Worm (Caenorhabditis elegans) whole organism, L2 larva: ENCODE measurements around the gene W10G11.1.

ENCODE experiments used
- C34F6.9 ChIP-seq: fragments of 150-350 bp; optimal IDR thresholded peaks from 2 replicates; lab custom pipeline; 2014; ENCODE audit warnings: missing biosample characterization, missing genetic modification characterization
- F13H6.1 ChIP-seq: sonication (generic microtip); optimal IDR thresholded peaks from 2 replicates; lab custom pipeline; 2016; ENCODE audit warnings: missing genetic modification characterization, missing compliant biosample characterization
- R02D3.7 ChIP-seq: fragments of 150-350 bp; optimal IDR thresholded peaks from 2 replicates; lab custom pipeline; 2014; ENCODE audit warnings: missing biosample characterization, missing genetic modification characterization
- Y55F3AM.14 ChIP-seq: fragments of 200-800 bp; sonication (Bioruptor generic); optimal IDR thresholded peaks from 2 replicates; lab custom pipeline; 2018; ENCODE audit warnings: mild to moderate bottlenecking, missing genetic modification characterization, missing compliant biosample characterization
- alr-1 ChIP-seq: fragments of 150-350 bp; optimal IDR thresholded peaks from 2 replicates; lab custom pipeline; 2014; ENCODE audit warnings: missing biosample characterization, missing genetic modification characterization
- aly-2 ChIP-seq: fragments of 150-350 bp; optimal IDR thresholded peaks from 2 replicates; lab custom pipeline; 2014; ENCODE audit warnings: missing biosample characterization, missing genetic modification characterization
- ama-1 ChIP-seq: fragments of 150-350 bp; optimal IDR thresholded peaks from 2 replicates; lab custom pipeline; 2018; ENCODE audit warnings: inconsistent platforms
- ceh-16 ChIP-seq: fragments of 150-350 bp; optimal IDR thresholded peaks from 2 replicates; lab custom pipeline; 2014; ENCODE audit warnings: missing biosample characterization, missing genetic modification characterization
- ceh-82 ChIP-seq: fragments of 150-350 bp; optimal IDR thresholded peaks from 2 replicates; lab custom pipeline; 2014; ENCODE audit warnings: missing biosample characterization, missing genetic modification characterization
- crh-2 ChIP-seq: sonication (generic microtip); optimal IDR thresholded peaks from 2 replicates; lab custom pipeline; 2017; ENCODE audit warnings: missing biosample characterization, missing genetic modification characterization
- elt-1 ChIP-seq: fragments of 150-350 bp; optimal IDR thresholded peaks from 2 replicates; lab custom pipeline; 2014; ENCODE audit warnings: missing biosample characterization, missing genetic modification characterization
- elt-3 ChIP-seq: sonication (generic microtip); optimal IDR thresholded peaks from 2 replicates; lab custom pipeline; 2017; ENCODE audit warnings: missing biosample characterization, missing genetic modification characterization
- lin-39 ChIP-seq: fragments of 150-350 bp; optimal IDR thresholded peaks from 2 replicates; lab custom pipeline; 2014; ENCODE audit warnings: missing biosample characterization, missing genetic modification reagents, missing genetic modification characterization
- lsy-2 ChIP-seq, 2 experiments: fragments of 150-350 bp in 1 of 2; sonication (generic microtip) in 1 of 2; optimal IDR thresholded peaks; 2 replicates each; lab custom pipeline; 2014 to 2017; ENCODE audit warnings: missing biosample characterization in 2 of 2, missing genetic modification characterization in 2 of 2
- mab-5 ChIP-seq: fragments of 150-350 bp; optimal IDR thresholded peaks from 2 replicates; lab custom pipeline; 2014; ENCODE audit warnings: missing biosample characterization, missing genetic modification characterization
- mdl-1 ChIP-seq, 2 experiments: fragments of 150-350 bp in 1 of 2; sonication (generic microtip) in 1 of 2; optimal IDR thresholded peaks; 2 replicates each; lab custom pipeline; 2017; ENCODE audit warnings: missing biosample characterization in 2 of 2, missing genetic modification characterization in 2 of 2
- nhr-10 ChIP-seq: sonication (generic microtip); optimal IDR thresholded peaks from 2 replicates; lab custom pipeline; 2017; ENCODE audit warnings: missing biosample characterization, missing genetic modification characterization
- nhr-12 ChIP-seq: fragments of 150-350 bp; optimal IDR thresholded peaks from 2 replicates; lab custom pipeline; 2014; ENCODE audit warnings: missing biosample characterization, missing genetic modification characterization
- nhr-129 ChIP-seq: fragments of 150-350 bp; optimal IDR thresholded peaks from 2 replicates; lab custom pipeline; 2014; ENCODE audit warnings: missing biosample characterization, missing genetic modification characterization
- nhr-21 ChIP-seq: fragments of 150-350 bp; optimal IDR thresholded peaks from 2 replicates; lab custom pipeline; 2014; ENCODE audit warnings: missing biosample characterization, missing genetic modification characterization
- nhr-237 ChIP-seq: fragments of 150-350 bp; optimal IDR thresholded peaks from 2 replicates; lab custom pipeline; 2014; ENCODE audit warnings: missing biosample characterization, missing genetic modification characterization
- nhr-25 ChIP-seq: fragments of 150-350 bp; sonication (generic microtip); optimal IDR thresholded peaks from 3 replicates; lab custom pipeline; 2014; ENCODE audit warnings: missing biosample characterization, missing genetic modification characterization
- nhr-6 ChIP-seq: fragments of 150-350 bp; optimal IDR thresholded peaks from 2 replicates; lab custom pipeline; 2014; ENCODE audit warnings: missing biosample characterization, missing genetic modification characterization
- nhr-77 ChIP-seq: fragments of 150-350 bp; optimal IDR thresholded peaks from 2 replicates; lab custom pipeline; 2014; ENCODE audit warnings: missing biosample characterization, missing genetic modification characterization
- sem-4 ChIP-seq: fragments of 150-350 bp; optimal IDR thresholded peaks from 2 replicates; lab custom pipeline; 2014; ENCODE audit warnings: missing biosample characterization, missing genetic modification reagents, missing genetic modification characterization
- skn-1 ChIP-seq: sonication (generic microtip); optimal IDR thresholded peaks from 2 replicates; lab custom pipeline; 2017; ENCODE audit warnings: missing biosample characterization, missing genetic modification characterization
- sma-3 ChIP-seq: sonication (generic microtip); optimal IDR thresholded peaks from 2 replicates; lab custom pipeline; 2016; ENCODE audit warnings: missing genetic modification reagents, missing genetic modification characterization, missing compliant biosample characterization
- sma-9 ChIP-seq, 2 experiments: fragments of 150-350 bp in 1 of 2; sonication (generic microtip) in 1 of 2; optimal IDR thresholded peaks; 2 replicates each; lab custom pipeline; 2014 to 2016; ENCODE audit warnings: missing genetic modification characterization in 2 of 2, mild to moderate bottlenecking in 1 of 2, missing biosample characterization in 1 of 2, missing compliant biosample characterization in 1 of 2, missing genetic modification reagents in 1 of 2, moderate library complexity in 1 of 2
- snpc-4 ChIP-seq: fragments of 150-350 bp; optimal IDR thresholded peaks from 2 replicates; lab custom pipeline; 2014; ENCODE audit warnings: missing biosample characterization, missing genetic modification characterization
- unc-39 ChIP-seq: fragments of 150-350 bp; optimal IDR thresholded peaks from 2 replicates; lab custom pipeline; 2014; ENCODE audit warnings: missing biosample characterization, missing genetic modification characterization
- unc-62 ChIP-seq: fragments of 150-350 bp; optimal IDR thresholded peaks from 2 replicates; lab custom pipeline; 2014; ENCODE audit warnings: missing biosample characterization, missing genetic modification reagents, missing genetic modification characterization
- zag-1 ChIP-seq: fragments of 150-350 bp; optimal IDR thresholded peaks from 2 replicates; lab custom pipeline; 2014; ENCODE audit warnings: missing biosample characterization, missing genetic modification characterization
- ztf-11 ChIP-seq: sonication (generic microtip); optimal IDR thresholded peaks from 2 replicates; lab custom pipeline; 2017; ENCODE audit warnings: missing biosample characterization, missing genetic modification characterization

Gene W10G11.1

DNA sequence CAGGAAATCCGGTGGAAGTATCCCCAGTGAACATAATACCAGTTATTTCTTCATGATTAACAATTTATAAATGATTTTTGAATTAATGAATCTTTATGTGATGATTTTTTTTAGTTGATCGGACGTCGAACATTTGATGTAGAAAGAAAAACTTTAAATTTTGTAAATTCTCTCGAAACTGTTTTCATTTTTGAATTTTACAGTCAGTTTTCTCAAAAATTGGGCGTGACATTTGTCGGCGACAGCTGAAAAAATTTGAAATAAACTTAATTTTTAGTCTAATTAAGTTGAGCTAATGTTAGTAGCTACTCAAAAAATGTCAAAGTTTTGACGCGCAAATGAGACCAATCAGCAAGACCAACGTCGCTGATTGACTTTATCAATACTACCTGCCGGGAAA is 22.9 kb upstream of the W10G11.1 start, which contains the start of gene srh-60:
TSS of gene srh-60 (plus strand) at position 301 of the 400 bp plus-strand sequence.
- no peak for TF ChIP-seq elt-1 (tag; lab: Kevin White, UChicago)
- TF ChIP-seq mab-5 (tag; lab: Kevin White, UChicago): no peak
- no peak for TF ChIP-seq sem-4
- no peak for TF ChIP-seq nhr-10
- TF ChIP-seq ceh-82 (tag; lab: Kevin White, UChicago): no peak
- TF ChIP-seq zag-1 (tag; lab: Kevin White, UChicago): no peak
- no peak for TF ChIP-seq aly-2 (tag; lab: Kevin White, UChicago)
- no peak for TF ChIP-seq lsy-2 (tag; optimal IDR thresholded peaks at IDR 0.05; lab: Kevin White, UChicago)
- no peak for TF ChIP-seq nhr-129 (tag; lab: Kevin White, UChicago)
- no peak for TF ChIP-seq snpc-4 (tag; lab: Kevin White, UChicago)

DNA sequence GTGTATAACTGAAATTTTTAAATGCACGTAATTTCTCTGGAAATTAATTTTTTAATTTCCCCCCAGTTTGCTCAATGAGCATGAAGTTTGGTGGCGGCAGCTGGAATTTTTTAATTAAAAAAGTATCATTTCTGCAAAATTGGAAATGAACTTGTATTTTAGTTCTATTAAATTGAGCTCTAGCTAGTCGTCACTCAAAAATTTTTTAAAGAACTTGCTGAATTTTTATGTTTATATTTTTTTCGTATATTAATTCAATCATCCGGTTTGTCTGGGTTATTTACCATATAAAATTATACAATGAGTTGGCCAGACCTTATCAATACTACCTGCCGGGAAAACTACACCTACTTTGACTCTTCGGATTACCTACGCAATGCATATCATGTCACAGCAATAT is 21.3 kb upstream of the W10G11.1 start, which contains the start of gene srh-59:
TSS of gene srh-59 (plus strand) at position 301 of the 400 bp plus-strand sequence.
- TF ChIP-seq nhr-21 (tag; lab: Kevin White, UChicago) (no peak), crh-2 (tag; lab: Kevin White, UChicago) (no peak), aly-2 (tag; lab: Kevin White, UChicago) (no peak)

DNA sequence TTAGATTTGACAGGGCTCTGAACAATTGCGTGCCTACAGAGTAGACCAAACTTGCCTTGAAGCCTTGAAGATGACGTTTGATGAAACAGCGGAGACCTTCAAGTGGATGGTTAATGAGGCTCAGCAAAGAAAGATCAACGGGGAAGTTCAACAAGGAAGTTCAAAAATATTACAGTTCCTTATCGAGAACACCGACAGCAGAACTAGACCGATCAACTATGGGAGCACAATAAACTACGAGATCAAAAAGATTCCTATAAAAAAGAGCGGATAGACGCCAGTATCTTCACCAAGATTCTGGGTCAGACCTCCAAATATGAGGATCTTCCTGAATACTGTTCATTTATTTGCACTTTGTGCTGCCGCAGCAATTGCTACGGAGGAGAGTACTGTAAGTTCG is 19.3 kb upstream of the W10G11.1 start, which contains the start of gene clec-134:
TSS of gene clec-134 (plus strand) at position 301 of the 400 bp plus-strand sequence.
- TF ChIP-seq sem-4: no peak
- no peak for TF ChIP-seq zag-1 (tag; lab: Kevin White, UChicago)
- no peak for TF ChIP-seq ama-1
- TF ChIP-seq elt-3 (tag; lab: Kevin White, UChicago): no peak
- TF ChIP-seq, all 48 proteins: peak for 0

ce11 chrII:3578121-3578520 is 17.6 kb upstream of the W10G11.1 start, which contains the start of gene clec-133:
Gene clec-133, plus strand, starts transcription at chrII:3578421.
- TF ChIP-seq nhr-10: no peak
- no peak for TF ChIP-seq Y55F3AM.14 (GFP tag; lab: Kevin White, UChicago)
- no peak for TF ChIP-seq F13H6.1
- TF ChIP-seq C34F6.9 (tag; lab: Kevin White, UChicago): no peak
- no peak for TF ChIP-seq aly-2 (tag; lab: Kevin White, UChicago)
- TF ChIP-seq alr-1 (tag; lab: Kevin White, UChicago): no peak
- no peak for TF ChIP-seq R02D3.7 (tag; lab: Kevin White, UChicago)
- no peak for TF ChIP-seq nhr-129 (tag; lab: Kevin White, UChicago)
- no peak for TF ChIP-seq sma-9 (GFP tag; optimal IDR thresholded peaks at IDR 0.05; lab: Kevin White, UChicago)
- TF ChIP-seq sma-9 (tag; optimal IDR thresholded peaks at IDR 0.05; lab: Kevin White, UChicago): no peak
- TF ChIP-seq unc-39 (tag; lab: Kevin White, UChicago): no peak
- TF ChIP-seq nhr-25: no peak

- TF ChIP-seq nhr-237 (tag; lab: Kevin White, UChicago): no peak
- no peak for TF ChIP-seq zag-1 (tag; lab: Kevin White, UChicago)
- TF ChIP-seq nhr-21 (tag; lab: Kevin White, UChicago): no peak
- no peak for TF ChIP-seq Y55F3AM.14 (GFP tag; lab: Kevin White, UChicago)
- TF ChIP-seq mdl-1 (tag; optimal IDR thresholded peaks at IDR 0.05; lab: Kevin White, UChicago): no peak
- TF ChIP-seq unc-39 (tag; lab: Kevin White, UChicago): no peak
Observed at ce11 chrII:3576742-3577141, 16.2 kb upstream of the W10G11.1 start, which contains the start of gene clec-132. Gene clec-132, plus strand, starts transcription at chrII:3577042.

DNA sequence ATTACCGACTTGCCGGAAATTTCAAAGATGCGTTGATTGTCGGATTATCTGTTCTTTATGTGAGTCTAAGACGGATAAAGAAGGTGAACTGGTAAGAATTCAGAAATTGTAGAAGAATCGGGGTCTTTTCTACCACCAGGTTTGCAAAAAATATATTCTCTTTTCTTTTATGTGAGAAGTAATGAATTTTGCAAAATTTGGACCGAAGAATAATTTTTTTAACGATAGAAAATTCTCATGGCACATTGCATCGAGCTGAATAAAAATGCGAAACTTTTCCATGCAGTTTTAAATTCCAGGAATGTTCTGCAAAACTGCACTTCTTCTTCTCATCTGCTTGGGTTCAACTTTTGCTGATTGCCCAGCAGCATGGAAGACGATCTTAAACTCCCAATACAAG is 12.8 kb upstream of the W10G11.1 start, which contains the start of gene clec-130:
TSS of gene clec-130 (plus strand) at position 301 of the 400 bp plus-strand sequence.
- TF ChIP-seq sem-4 (no peak), skn-1 (tag; lab: Kevin White, UChicago) (no peak), nhr-12 (no peak), lin-39 (no peak), nhr-21 (tag; lab: Kevin White, UChicago) (no peak)
- TF ChIP-seq, all 48 proteins: peak for 0

- TF ChIP-seq sma-3 (no peak), ama-1 (no peak), lin-39 (no peak), crh-2 (tag; lab: Kevin White, UChicago) (no peak), zag-1 (tag; lab: Kevin White, UChicago) (no peak), Y55F3AM.14 (GFP tag; lab: Kevin White, UChicago) (no peak), ceh-16 (tag; lab: Kevin White, UChicago) (no peak), unc-62 (GFP tag; lab: Kevin White, UChicago) (no peak), F13H6.1 (no peak), snpc-4 (tag; lab: Kevin White, UChicago) (no peak), unc-39 (tag; lab: Kevin White, UChicago) (no peak), nhr-77 (tag; lab: Kevin White, UChicago) (no peak), ztf-11 (tag; lab: Kevin White, UChicago) (no peak), elt-1 (tag; lab: Kevin White, UChicago) (no peak), nhr-6 (tag; lab: Kevin White, UChicago) (no peak)
Observed at ce11 chrII:3570927-3571538, 10.5 kb upstream of the W10G11.1 start, which contains the start of the genes clec-128 and clec-129. Gene clec-128, minus strand, starts transcription at chrII:3571027. Gene clec-129, plus strand, starts transcription at chrII:3571488.
